Fruit fly (Drosophila melanogaster) Kc167 (cell line): ENCODE results near the gene CG12592.

Experiments
- Myc ChIP-seq: fragments of >200 bp; optimal IDR thresholded peaks from 2 replicates; lab custom pipeline; 2017; ENCODE audit warnings: missing external identifiers
- Sin3A ChIP-seq: fragments of >200 bp; optimal IDR thresholded peaks from 2 replicates; lab custom pipeline; 2018; ENCODE audit warnings: missing external identifiers
- h ChIP-seq: fragments of >200 bp; optimal IDR thresholded peaks from 3 replicates; lab custom pipeline; 2018; ENCODE audit warnings: missing external identifiers
- insv ChIP-seq: fragments of >200 bp; optimal IDR thresholded peaks from 3 replicates; lab custom pipeline; 2018; ENCODE audit warnings: missing external identifiers
- psq ChIP-seq: fragments of >200 bp; optimal IDR thresholded peaks from 2 replicates; lab custom pipeline; 2017; ENCODE audit warnings: missing external identifiers
- ttk ChIP-seq: sonication (Bioruptor generic); optimal IDR thresholded peaks from 2 replicates; lab custom pipeline; 2017; ENCODE audit warnings: missing external identifiers

Gene CG12592

dm6 chr3R:10352844-10353243 lies 14.7 kb downstream of the CG12592 start:
- TF ChIP-seq ttk (no peak), psq (lab: Kevin White, UChicago) (no peak), h (no peak), insv (lab: Kevin White, UChicago) (no peak), Myc (no peak), Sin3A (lab: Kevin White, UChicago) (no peak)

- no peak for TF ChIP-seq Sin3A (lab: Kevin White, UChicago)
- no peak for TF ChIP-seq psq (lab: Kevin White, UChicago)
- TF ChIP-seq ttk = no peak
- no peak for TF ChIP-seq Myc
- TF ChIP-seq h = no peak
- TF ChIP-seq insv (lab: Kevin White, UChicago) = no peak
These were observed 16.0 kb downstream of the CG12592 start for dm6 chr3R:10353932-10354703.

- TF ChIP-seq Sin3A (lab: Kevin White, UChicago) (no peak), h (no peak), Myc (no peak), ttk (no peak), psq (lab: Kevin White, UChicago) (no peak), insv (lab: Kevin White, UChicago) (no peak)
These were observed 17.9 kb downstream of the CG12592 start for dm6 chr3R:10355840-10356562.

DNA sequence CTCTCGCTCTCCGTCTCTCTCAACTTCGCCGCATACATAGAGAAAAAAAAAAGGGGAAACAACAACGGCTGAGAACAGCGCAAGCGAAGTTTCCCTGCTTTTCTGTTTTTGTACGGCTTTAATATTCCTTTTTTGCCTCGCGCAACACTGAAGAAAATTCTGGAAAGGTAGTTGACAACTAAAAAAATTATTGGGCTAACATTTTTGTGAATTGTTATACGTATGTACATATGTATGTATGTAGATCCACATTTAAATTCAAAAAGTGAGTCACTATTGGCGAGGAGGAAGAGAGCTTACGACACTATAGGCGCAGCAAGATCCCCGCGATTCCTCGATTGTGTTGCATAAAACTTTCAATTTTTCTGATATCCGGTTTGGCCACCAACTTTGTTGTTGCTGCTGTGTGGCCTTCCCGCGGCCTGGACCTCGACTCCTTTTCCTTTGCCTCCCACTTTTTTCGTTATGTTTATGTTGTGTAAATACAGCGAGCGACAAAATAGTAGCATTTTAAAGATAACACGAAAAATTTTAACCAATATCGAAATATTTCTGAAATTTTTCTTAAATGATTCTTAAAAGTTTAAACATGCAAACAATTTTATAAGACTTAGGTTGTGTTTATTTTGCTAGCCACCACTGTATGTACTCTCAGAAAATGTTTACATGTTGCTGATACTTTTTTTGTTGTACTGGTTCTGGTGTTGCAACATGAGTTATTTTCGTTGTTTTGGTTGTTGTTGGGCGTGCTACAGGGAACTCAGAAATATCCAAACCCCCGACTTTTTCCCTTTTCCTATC lies 18.6 kb downstream of the CG12592 start:
- TF ChIP-seq Myc (no peak), insv (lab: Kevin White, UChicago) (no peak), ttk (no peak), Sin3A (lab: Kevin White, UChicago) (no peak), psq (lab: Kevin White, UChicago) (no peak), h (no peak)

DNA sequence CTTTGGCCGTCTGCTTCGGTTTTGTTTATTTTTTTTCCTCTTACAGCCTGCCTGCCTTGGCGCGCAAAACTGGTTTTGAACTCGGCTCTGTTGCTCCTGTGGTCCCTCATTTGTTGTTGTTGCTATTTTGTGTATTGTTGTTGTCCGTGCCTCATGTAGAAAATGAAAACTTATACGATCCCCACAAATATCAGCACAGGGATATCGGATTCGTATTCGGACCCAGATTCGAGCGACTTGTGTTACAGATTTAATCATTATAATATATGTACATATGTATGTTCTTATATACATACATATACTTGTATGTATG lies 19.2 kb downstream of the CG12592 start:
- TF ChIP-seq insv (lab: Kevin White, UChicago) = no peak
- TF ChIP-seq psq (lab: Kevin White, UChicago) = no peak
- no peak for TF ChIP-seq Myc
- no peak for TF ChIP-seq Sin3A (lab: Kevin White, UChicago)
- TF ChIP-seq h = no peak
- TF ChIP-seq ttk = no peak

dm6 chr3R:10364287-10364686 lies 26.1 kb downstream of the CG12592 start:
- TF ChIP-seq insv (lab: Kevin White, UChicago) (no peak), Sin3A (lab: Kevin White, UChicago) (no peak), Myc (no peak), h (no peak), ttk (no peak), psq (lab: Kevin White, UChicago) (no peak)

DNA sequence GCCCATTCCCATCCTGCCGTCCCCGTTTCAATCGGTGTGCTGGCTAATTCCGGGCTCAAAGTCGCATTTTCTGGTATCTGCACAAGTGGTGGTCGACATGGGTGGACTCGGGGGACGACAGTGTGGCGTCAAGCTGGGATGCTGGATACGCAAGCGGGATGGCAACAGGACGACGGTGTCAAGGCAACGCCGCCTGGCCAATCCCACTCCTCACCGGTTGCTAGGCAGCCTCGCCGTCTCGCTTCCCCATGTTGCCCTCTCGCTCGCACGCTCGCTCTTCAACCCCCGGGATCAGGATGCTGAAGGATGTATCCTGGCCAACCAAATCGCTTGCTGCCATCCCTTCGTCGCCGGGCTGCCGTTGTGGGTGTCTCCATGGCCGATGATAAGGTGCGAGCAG lies 30.1 kb downstream of the CG12592 start:
- TF ChIP-seq insv (lab: Kevin White, UChicago) (no peak), psq (lab: Kevin White, UChicago) (no peak), Myc (no peak), ttk (no peak), Sin3A (lab: Kevin White, UChicago) (no peak), h (no peak)

DNA sequence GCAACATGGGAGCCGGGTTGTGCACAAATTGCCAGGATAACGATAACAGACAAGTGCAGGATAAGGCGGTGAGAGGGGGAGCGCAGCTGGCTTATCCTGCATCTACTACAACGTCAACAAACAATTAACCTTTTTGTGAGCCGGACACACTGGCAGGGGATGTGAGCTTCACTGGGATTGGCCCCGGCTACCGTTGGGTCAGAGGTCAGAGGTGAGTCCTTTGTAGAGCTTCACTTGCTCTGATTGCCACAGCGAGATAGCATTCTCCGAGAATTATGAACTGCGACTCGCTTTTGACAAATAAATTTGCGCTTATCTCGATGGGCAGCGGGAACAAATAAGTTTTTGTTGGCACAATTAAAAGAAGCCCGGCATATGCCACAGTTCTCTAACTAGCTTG lies 31.7 kb downstream of the CG12592 start:
- TF ChIP-seq psq (lab: Kevin White, UChicago) (no peak), h (no peak), Sin3A (lab: Kevin White, UChicago) (no peak), ttk (no peak), Myc (no peak), insv (lab: Kevin White, UChicago) (no peak)

dm6 chr3R:10370495-10370894 lies 32.4 kb downstream of the CG12592 start:
- TF ChIP-seq insv (lab: Kevin White, UChicago) (no peak), h (no peak), Sin3A (lab: Kevin White, UChicago) (no peak), Myc (no peak), ttk (no peak), psq (lab: Kevin White, UChicago) (no peak)

DNA sequence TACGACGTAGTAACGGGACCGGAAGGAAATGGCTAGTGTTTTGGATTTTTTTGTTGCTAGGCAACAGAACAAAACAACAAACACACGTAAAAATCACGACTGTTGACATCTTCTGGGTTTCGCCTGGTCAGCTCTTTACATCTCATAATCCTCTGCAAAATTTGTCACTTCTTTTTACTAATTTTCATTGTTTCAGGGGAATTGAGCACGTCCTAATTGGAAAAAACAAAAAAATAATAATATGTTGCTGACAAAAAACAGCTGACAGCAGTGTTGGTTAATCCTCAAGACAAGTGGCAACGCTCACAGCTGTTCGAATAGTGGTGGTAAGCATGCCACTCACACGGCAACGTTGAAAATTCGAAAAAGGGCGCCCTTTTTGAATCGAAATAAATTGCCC lies 39.7 kb downstream of the CG12592 start, which contains the start of gene Rfx:
Gene Rfx, minus strand, starts transcription at position 220 of the 400 bp plus-strand sequence.
- TF ChIP-seq insv (lab: Kevin White, UChicago) (no peak), Sin3A (lab: Kevin White, UChicago) (no peak), psq (lab: Kevin White, UChicago) (no peak), h (no peak), ttk (no peak), Myc (no peak)

DNA sequence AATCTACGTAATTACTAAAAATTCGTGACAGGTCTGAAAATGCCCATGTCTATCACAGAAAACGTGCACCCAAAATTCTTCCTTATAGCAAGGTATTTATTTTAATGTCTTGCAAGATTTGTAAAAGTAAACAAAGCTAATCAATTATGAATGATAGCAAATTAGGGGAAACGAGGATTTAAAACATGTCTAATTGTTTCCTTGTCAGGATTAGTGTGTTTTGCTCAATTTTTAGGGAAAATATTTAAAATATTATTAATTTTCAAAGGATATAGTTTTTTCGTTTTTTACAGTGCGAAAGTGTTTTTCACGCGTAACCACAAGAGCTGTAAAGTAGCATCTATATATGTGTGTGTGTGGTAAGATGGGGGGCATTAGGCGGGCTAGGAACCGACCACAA lies 40.8 kb downstream of the CG12592 start:
- TF ChIP-seq psq (lab: Kevin White, UChicago) (no peak), h (no peak), Sin3A (lab: Kevin White, UChicago) (no peak), Myc (no peak), ttk (no peak), insv (lab: Kevin White, UChicago) (no peak)

- TF ChIP-seq psq (lab: Kevin White, UChicago) = no peak
- TF ChIP-seq Myc = no peak
- no peak for TF ChIP-seq insv (lab: Kevin White, UChicago)
- no peak for TF ChIP-seq Sin3A (lab: Kevin White, UChicago)
- no peak for TF ChIP-seq h
- TF ChIP-seq ttk = no peak
These were observed 41.3 kb downstream of the CG12592 start for dm6 chr3R:10379409-10379808.
